Worm (Caenorhabditis elegans) whole organism, L2 larva: ENCODE results near the gene his-37.

Experiments used
- F13H6.1 ChIP-seq: sonication (generic microtip); optimal IDR thresholded peaks from 2 replicates; lab custom pipeline; 2016; ENCODE audit warnings: missing genetic modification characterization, missing compliant biosample characterization
- blmp-1 ChIP-seq: sonication (generic microtip); optimal IDR thresholded peaks from 2 replicates; lab custom pipeline; 2017; ENCODE audit warnings: missing genetic modification characterization, mild to moderate bottlenecking, missing compliant biosample characterization, antibody characterized with exemption, moderate library complexity; ENCODE audit not compliant: insufficient read depth
- lin-39 ChIP-seq: fragments of 150-350 bp; optimal IDR thresholded peaks from 2 replicates; lab custom pipeline; 2014; ENCODE audit warnings: missing biosample characterization, missing genetic modification reagents, missing genetic modification characterization
- mdl-1 ChIP-seq, 2 experiments: fragments of 150-350 bp in 1 of 2; sonication (generic microtip) in 1 of 2; optimal IDR thresholded peaks; 2 replicates each; lab custom pipeline; 2017; ENCODE audit warnings: missing biosample characterization in 2 of 2, missing genetic modification characterization in 2 of 2
- nhr-10 ChIP-seq: sonication (generic microtip); optimal IDR thresholded peaks from 2 replicates; lab custom pipeline; 2017; ENCODE audit warnings: missing biosample characterization, missing genetic modification characterization
- nhr-11 ChIP-seq: fragments of 150-350 bp; optimal IDR thresholded peaks from 2 replicates; lab custom pipeline; 2014; ENCODE audit warnings: missing biosample characterization, missing genetic modification characterization
- nhr-12 ChIP-seq: fragments of 150-350 bp; optimal IDR thresholded peaks from 2 replicates; lab custom pipeline; 2014; ENCODE audit warnings: missing biosample characterization, missing genetic modification characterization
- sma-9 ChIP-seq, 2 experiments: fragments of 150-350 bp in 1 of 2; sonication (generic microtip) in 1 of 2; optimal IDR thresholded peaks; 2 replicates each; lab custom pipeline; 2014 to 2016; ENCODE audit warnings: missing genetic modification characterization in 2 of 2, mild to moderate bottlenecking in 1 of 2, missing biosample characterization in 1 of 2, missing compliant biosample characterization in 1 of 2, missing genetic modification reagents in 1 of 2, moderate library complexity in 1 of 2
- snpc-4 ChIP-seq: fragments of 150-350 bp; optimal IDR thresholded peaks from 2 replicates; lab custom pipeline; 2014; ENCODE audit warnings: missing biosample characterization, missing genetic modification characterization

DNA sequence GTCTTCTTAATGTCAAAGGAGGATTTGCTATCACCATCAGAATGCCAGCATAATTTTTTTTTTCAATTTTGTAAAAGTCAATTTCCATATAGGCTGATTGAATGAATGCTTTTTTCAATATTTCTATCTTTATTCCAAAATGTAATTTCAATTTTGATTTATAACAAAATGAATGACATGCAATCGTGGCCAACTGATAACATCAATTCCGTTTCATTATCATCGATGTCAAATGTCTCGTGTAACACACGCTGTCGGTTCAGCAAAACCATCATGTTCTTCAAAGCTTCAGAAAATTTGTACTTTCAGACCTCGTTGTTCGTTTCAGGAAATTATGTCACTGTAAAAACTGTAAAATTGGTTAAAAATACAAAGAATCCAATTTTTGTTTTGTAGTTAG is 40.0 kb upstream of the his-37 start:
- TF ChIP-seq mdl-1 (tag; optimal IDR thresholded peaks at IDR 0.05; lab: Kevin White, UChicago) (peak in 1 of 2 experiments; percentile 13), F13H6.1 (tag; lab: Kevin White, UChicago) (no peak), snpc-4 (tag; lab: Kevin White, UChicago) (no peak), sma-9 (GFP tag; optimal IDR thresholded peaks at IDR 0.05; lab: Kevin White, UChicago) (peak; percentile 30), sma-9 (tag; optimal IDR thresholded peaks at IDR 0.05; lab: Kevin White, UChicago) (no peak), nhr-12 (tag; lab: Kevin White, UChicago) (no peak), blmp-1 (no peak), lin-39 (tag; lab: Kevin White, UChicago) (no peak), nhr-10 (no peak), nhr-11 (tag; lab: Kevin White, UChicago) (no peak)
